Worm (Caenorhabditis elegans) whole organism, mixed stage, embryonic: ENCODE data around the gene srx-56.
"Not testable (repeated sequence)": the region's sequence is repeated elsewhere in the genome, so short reads cannot be mapped to it uniquely, and the experiment has no call there.

Experiments
- M03D4.4 ChIP-seq: sonication (generic microtip); optimal IDR thresholded peaks from 2 replicates; lab custom pipeline; 2017; ENCODE audit warnings: mild to moderate bottlenecking, missing genetic modification characterization, missing compliant biosample characterization
- bed-3 ChIP-seq: fragments of 200-800 bp; sonication (Bioruptor generic); optimal IDR thresholded peaks from 3 replicates; lab custom pipeline; 2018; ENCODE audit warnings: mild to moderate bottlenecking, missing genetic modification characterization, moderate library complexity, missing compliant biosample characterization
- ceh-39 ChIP-seq: fragments of 150-350 bp; optimal IDR thresholded peaks from 2 replicates; lab custom pipeline; 2014; ENCODE audit warnings: missing biosample characterization, missing genetic modification characterization
- ceh-43 ChIP-seq: fragments of 200-800 bp; sonication (Bioruptor generic); optimal IDR thresholded peaks from 2 replicates; lab custom pipeline; 2018; ENCODE audit warnings: mild to moderate bottlenecking, missing genetic modification characterization, moderate library complexity, missing compliant biosample characterization
- ceh-83 ChIP-seq: fragments of 200-800 bp; sonication (Bioruptor generic); optimal IDR thresholded peaks from 2 replicates; lab custom pipeline; 2018; ENCODE audit warnings: mild to moderate bottlenecking, missing genetic modification characterization, missing compliant biosample characterization
- ces-1 ChIP-seq: fragments of 150-350 bp; optimal IDR thresholded peaks from 2 replicates; lab custom pipeline; 2014; ENCODE audit warnings: missing biosample characterization, missing genetic modification reagents, missing genetic modification characterization
- cnd-1 ChIP-seq: fragments of 200-800 bp; sonication (Bioruptor generic); optimal IDR thresholded peaks from 2 replicates; lab custom pipeline; 2018; ENCODE audit warnings: mild to moderate bottlenecking, missing genetic modification characterization, missing compliant biosample characterization
- drap-1 ChIP-seq: fragments of 200-800 bp; sonication (Bioruptor generic); optimal IDR thresholded peaks from 3 replicates; lab custom pipeline; 2018; ENCODE audit warnings: mild to moderate bottlenecking, missing genetic modification characterization, missing compliant biosample characterization
- elt-1 ChIP-seq: sonication (generic microtip); optimal IDR thresholded peaks from 2 replicates; lab custom pipeline; 2017; ENCODE audit warnings: missing genetic modification characterization, mild to moderate bottlenecking, missing compliant biosample characterization, antibody characterized with exemption, moderate library complexity, borderline replicate concordance; ENCODE audit not compliant: insufficient read depth
- elt-3 ChIP-seq: fragments of 150-350 bp; optimal IDR thresholded peaks from 2 replicates; lab custom pipeline; 2014; ENCODE audit warnings: missing biosample characterization, missing genetic modification characterization
- flh-1 ChIP-seq: fragments of 200-800 bp; sonication (Bioruptor generic); optimal IDR thresholded peaks from 2 replicates; lab custom pipeline; 2018; ENCODE audit warnings: mild to moderate bottlenecking, missing genetic modification characterization, moderate library complexity, missing compliant biosample characterization
- hlh-1 ChIP-seq: fragments of 150-350 bp; optimal IDR thresholded peaks from 2 replicates; lab custom pipeline; 2014; ENCODE audit warnings: missing biosample characterization, missing genetic modification reagents, missing genetic modification characterization
- lin-13 ChIP-seq: fragments of 150-350 bp; optimal IDR thresholded peaks from 2 replicates; lab custom pipeline; 2014; ENCODE audit warnings: missing biosample characterization, missing genetic modification characterization
- lin-32 ChIP-seq: fragments of 200-800 bp; sonication (Bioruptor generic); optimal IDR thresholded peaks from 2 replicates; lab custom pipeline; 2018; ENCODE audit warnings: mild to moderate bottlenecking, missing genetic modification characterization, missing compliant biosample characterization
- lsy-2 ChIP-seq: fragments of 150-350 bp; optimal IDR thresholded peaks from 2 replicates; lab custom pipeline; 2014; ENCODE audit warnings: missing biosample characterization, missing genetic modification characterization
- mab-5 ChIP-seq: fragments of 150-350 bp; optimal IDR thresholded peaks from 2 replicates; lab custom pipeline; 2014; ENCODE audit warnings: missing biosample characterization, missing genetic modification characterization
- mep-1 ChIP-seq: fragments of 150-350 bp; optimal IDR thresholded peaks from 2 replicates; lab custom pipeline; 2017; ENCODE audit warnings: missing biosample characterization, missing genetic modification reagents, missing genetic modification characterization, inconsistent platforms
- mls-2 ChIP-seq: sonication (generic microtip); optimal IDR thresholded peaks from 2 replicates; lab custom pipeline; 2016; ENCODE audit warnings: mild to moderate bottlenecking, missing genetic modification characterization, moderate library complexity, missing compliant biosample characterization
- nhr-12 ChIP-seq: fragments of 150-350 bp; optimal IDR thresholded peaks from 2 replicates; lab custom pipeline; 2014; ENCODE audit warnings: missing biosample characterization, missing genetic modification characterization
- nhr-2 ChIP-seq: fragments of 150-350 bp; optimal IDR thresholded peaks from 2 replicates; lab custom pipeline; 2014; ENCODE audit warnings: missing biosample characterization, missing genetic modification characterization
- nhr-237 ChIP-seq: fragments of 150-350 bp; optimal IDR thresholded peaks from 2 replicates; lab custom pipeline; 2014; ENCODE audit warnings: missing biosample characterization, missing genetic modification characterization
- nhr-28 ChIP-seq: fragments of 150-350 bp; optimal IDR thresholded peaks from 2 replicates; lab custom pipeline; 2014; ENCODE audit warnings: missing biosample characterization, missing genetic modification characterization
- nhr-76 ChIP-seq: sonication (generic microtip); optimal IDR thresholded peaks from 2 replicates; lab custom pipeline; 2017; ENCODE audit warnings: missing biosample characterization, missing genetic modification characterization
- pha-4 ChIP-seq: fragments of 150-350 bp; optimal IDR thresholded peaks from 2 replicates; lab custom pipeline; 2018; ENCODE audit warnings: missing biosample characterization, missing genetic modification reagents, missing genetic modification characterization
- snpc-4 ChIP-seq: fragments of 150-350 bp; optimal IDR thresholded peaks from 2 replicates; lab custom pipeline; 2014; ENCODE audit warnings: missing biosample characterization, missing genetic modification characterization
- sptf-1 ChIP-seq: sonication (generic microtip); optimal IDR thresholded peaks from 2 replicates; lab custom pipeline; 2017; ENCODE audit warnings: mild to moderate bottlenecking, missing genetic modification characterization, moderate library complexity, missing compliant biosample characterization
- tbx-8 ChIP-seq: fragments of 200-800 bp; sonication (Bioruptor generic); optimal IDR thresholded peaks from 2 replicates; lab custom pipeline; 2018; ENCODE audit warnings: mild to moderate bottlenecking, missing genetic modification characterization, moderate library complexity, missing compliant biosample characterization
- unc-120 ChIP-seq: sonication (generic microtip); optimal IDR thresholded peaks from 2 replicates; lab custom pipeline; 2017; ENCODE audit warnings: missing genetic modification characterization, missing compliant biosample characterization; ENCODE audit not compliant: poor library complexity, severe bottlenecking
- unc-62 ChIP-seq: fragments of 150-350 bp; optimal IDR thresholded peaks from 2 replicates; lab custom pipeline; 2014; ENCODE audit warnings: missing biosample characterization, missing genetic modification reagents, missing genetic modification characterization
- zip-8 ChIP-seq: fragments of 150-350 bp; optimal IDR thresholded peaks from 2 replicates; lab custom pipeline; 2014; ENCODE audit warnings: missing biosample characterization, missing genetic modification characterization

srx-56 gene

DNA sequence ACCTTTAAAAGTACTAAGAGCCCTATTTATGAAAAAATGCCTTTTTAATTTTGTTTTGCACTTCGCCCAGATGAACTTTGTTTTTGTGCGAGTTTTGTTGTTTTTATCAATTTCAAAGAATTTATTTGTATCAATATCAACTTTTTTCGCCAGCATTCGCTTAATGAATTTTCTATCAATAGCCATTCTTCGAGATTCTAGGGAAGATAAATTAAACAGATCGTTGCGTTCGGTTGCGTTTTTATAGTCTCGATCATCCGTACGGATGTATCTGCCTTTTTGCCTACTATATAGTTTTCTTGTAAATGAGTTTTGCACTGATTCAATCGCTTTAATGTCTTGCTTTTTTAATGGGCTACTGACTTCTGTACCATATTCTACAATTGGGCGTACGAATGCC is 28.7 kb upstream of the srx-56 start, which contains the start of gene nhr-147:
Gene nhr-147 (plus strand): TSS at position 301 of the 400 bp plus-strand sequence.
- not testable (repeated sequence) for TF ChIP-seq elt-1 (tag; lab: Kevin White, UChicago); bed-3; mep-1

DNA sequence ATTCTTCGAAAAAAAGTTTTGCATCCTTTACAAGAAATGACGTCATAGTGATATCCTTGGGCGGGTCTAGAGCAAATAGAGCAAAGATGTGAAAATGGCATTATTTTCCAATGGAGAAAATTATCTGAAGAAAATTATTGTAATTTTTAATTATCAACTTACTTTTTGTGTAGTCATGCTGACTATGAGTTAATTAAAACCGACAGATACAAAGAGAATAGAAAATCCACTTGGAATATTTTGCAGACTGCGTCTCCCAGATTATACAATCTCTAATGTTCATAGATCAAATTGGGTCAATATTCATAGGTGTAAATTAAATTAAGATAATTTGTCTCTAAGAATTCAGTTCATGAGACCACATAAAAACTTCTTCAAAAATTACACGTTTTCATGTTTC is 24.6 kb upstream of the srx-56 start, which contains the start of gene nhr-149:
Gene nhr-149 (minus strand): TSS at position 101 of the 400 bp plus-strand sequence.
- TF ChIP-seq mls-2 (tag; lab: Kevin White, UChicago) (no peak), mab-5 (tag; lab: Kevin White, UChicago) (no peak), ceh-83 (no peak), elt-3 (tag; lab: Kevin White, UChicago) (no peak), zip-8 (tag; lab: Kevin White, UChicago) (peak; percentile 53), cnd-1 (tag; lab: Kevin White, UChicago) (no peak)

DNA sequence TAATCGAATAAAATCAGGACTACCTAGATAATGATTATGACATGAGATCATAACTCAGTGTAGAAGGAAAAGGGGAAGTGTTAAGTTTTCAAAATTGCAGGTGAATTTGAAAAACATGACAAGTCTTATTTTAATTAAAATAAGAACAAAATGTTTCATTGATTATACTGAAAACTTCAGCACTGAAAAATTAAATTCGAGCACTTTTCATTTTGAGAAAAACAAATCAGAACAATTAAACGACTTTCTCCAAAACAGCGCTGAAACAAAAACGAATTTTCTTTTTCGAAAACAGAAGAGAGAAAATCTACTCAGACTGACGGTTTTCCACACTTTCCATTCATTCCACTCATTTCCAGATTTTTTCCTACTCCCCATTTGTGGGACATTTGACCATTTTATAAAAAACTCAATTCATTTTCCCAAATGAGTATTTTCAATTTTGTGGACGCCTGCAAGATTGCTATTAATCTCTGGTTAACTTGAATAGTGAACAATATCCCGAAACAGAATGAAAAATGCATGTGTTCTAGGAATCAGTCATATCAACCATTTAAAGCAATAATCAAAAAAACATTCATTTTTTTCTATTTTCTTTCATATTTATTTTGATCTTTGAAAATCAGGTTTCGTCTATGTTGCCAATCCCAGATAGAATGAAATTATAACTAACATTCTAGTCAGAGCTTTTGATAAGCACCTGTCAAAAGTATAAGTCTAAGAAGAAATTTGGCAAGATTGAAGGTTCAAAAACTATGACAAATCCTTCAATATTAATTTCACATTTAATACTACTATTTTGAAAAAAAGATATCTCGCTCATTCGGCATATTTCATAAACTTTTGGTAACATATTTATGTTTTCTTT is 21.8 kb upstream of the srx-56 start, which contains the start of the genes srh-231 and srh-275:
Gene srh-231 (minus strand): TSS at position 51 of the 868 bp plus-strand sequence.
Gene srh-275 (plus strand): TSS at position 818 of the 868 bp plus-strand sequence.
- TF ChIP-seq mep-1 (no peak), M03D4.4 (tag; lab: Kevin White, UChicago) (no peak), unc-120 (no peak), snpc-4 (tag; lab: Kevin White, UChicago) (no peak), ceh-83 (no peak), hlh-1 (tag; lab: Kevin White, UChicago) (no peak), flh-1 (GFP tag; lab: Kevin White, UChicago) (no peak), lsy-2 (tag; lab: Kevin White, UChicago) (no peak), zip-8 (tag; lab: Kevin White, UChicago) (no peak), elt-3 (tag; lab: Kevin White, UChicago) (no peak)
- TF ChIP-seq, all 35 proteins: peak for 0

DNA sequence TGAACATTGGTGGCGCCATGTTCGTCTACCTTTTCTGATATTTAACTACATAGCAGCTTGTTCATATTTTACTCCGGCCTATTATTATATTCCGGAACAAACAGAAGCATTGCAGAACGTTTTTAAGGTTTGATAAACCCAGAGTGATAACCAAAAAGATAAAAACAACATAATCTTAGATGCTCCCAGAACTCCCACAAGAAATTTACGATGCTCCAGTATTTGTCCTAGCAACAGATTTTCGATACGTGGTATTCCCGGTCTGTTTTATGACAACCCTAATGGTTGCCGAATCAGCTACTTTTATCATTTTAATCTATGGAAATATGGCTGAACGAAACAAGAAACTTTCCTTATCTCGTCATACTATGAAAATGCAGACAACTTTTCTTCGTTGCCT is 20.6 kb upstream of the srx-56 start:
- TF ChIP-seq nhr-76 (no peak), M03D4.4 (tag; lab: Kevin White, UChicago) (no peak), nhr-12 (no peak), drap-1 (GFP tag; lab: Kevin White, UChicago) (no peak), cnd-1 (tag; lab: Kevin White, UChicago) (no peak), nhr-2 (tag; lab: Kevin White, UChicago) (no peak), lin-13 (tag; lab: Kevin White, UChicago) (no peak), sptf-1 (tag; lab: Kevin White, UChicago) (no peak), unc-120 (no peak), unc-62 (GFP tag; lab: Kevin White, UChicago) (no peak), lin-32 (GFP tag; lab: Kevin White, UChicago) (no peak)

DNA sequence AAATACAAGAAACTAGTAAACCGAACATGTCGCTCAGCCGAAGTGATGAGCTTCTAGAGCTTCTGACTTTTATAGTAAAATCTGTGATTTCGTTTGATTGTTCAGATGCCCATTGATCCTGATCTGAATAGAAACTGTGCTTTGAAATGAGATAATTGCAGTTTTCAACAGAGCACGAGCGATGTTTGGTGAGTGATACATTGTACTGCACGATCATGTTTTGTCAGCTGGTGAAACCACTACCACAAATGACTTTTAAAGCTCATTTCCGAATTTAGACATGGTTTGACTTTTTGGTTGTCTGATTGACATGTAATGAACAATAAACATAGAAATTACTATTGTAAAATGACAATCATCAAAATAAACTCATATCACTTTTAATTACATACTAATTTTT is 18.7 kb upstream of the srx-56 start, which contains the start of gene tag-293:
Gene tag-293 (minus strand): TSS at position 101 of the 400 bp plus-strand sequence.
- TF ChIP-seq nhr-28 (tag; lab: Kevin White, UChicago), result no peak
- no peak for TF ChIP-seq zip-8 (tag; lab: Kevin White, UChicago)
- no peak for TF ChIP-seq nhr-2 (tag; lab: Kevin White, UChicago)
- TF ChIP-seq tbx-8, result no peak
- no peak for TF ChIP-seq elt-3 (tag; lab: Kevin White, UChicago)
- no peak for TF ChIP-seq lin-13 (tag; lab: Kevin White, UChicago)
- TF ChIP-seq ceh-43 (GFP tag; lab: Kevin White, UChicago), result no peak
- TF ChIP-seq unc-62 (GFP tag; lab: Kevin White, UChicago), result no peak
- no peak for TF ChIP-seq sptf-1 (tag; lab: Kevin White, UChicago)
- no peak for TF ChIP-seq unc-120
- no peak for TF ChIP-seq cnd-1 (tag; lab: Kevin White, UChicago)
- no peak for TF ChIP-seq nhr-237
- no peak for TF ChIP-seq ces-1 (GFP tag; lab: Kevin White, UChicago)
- no peak for TF ChIP-seq mls-2 (tag; lab: Kevin White, UChicago)
- no peak for TF ChIP-seq ceh-39
- TF ChIP-seq pha-4 (tag; lab: Kevin White, UChicago), result no peak
- no peak for TF ChIP-seq nhr-12
- TF ChIP-seq, all 35 proteins: peak for 0
